Fruit fly (Drosophila melanogaster) whole organism, embryonic: ENCODE measurements around the gene CG1354.

ENCODE experiments used
- B-H1 ChIP-seq: fragments of 200-800 bp; sonication (Bioruptor generic); IDR thresholded peaks from 3 replicates; pipeline ENCODE4 v1.3.6; 2022; ENCODE audit warnings: missing biosample characterization, missing genetic modification characterization
- B-H2 ChIP-seq: fragments of 200-800 bp; sonication (Bioruptor generic); optimal IDR thresholded peaks from 2 replicates; lab custom pipeline; 2018; ENCODE audit warnings: missing biosample characterization, mild to moderate bottlenecking, missing genetic modification characterization
- Blimp-1 ChIP-seq: fragments of 200-800 bp; sonication (Bioruptor generic); optimal IDR thresholded peaks from 3 replicates; lab custom pipeline; 2018; ENCODE audit warnings: missing biosample characterization, missing genetic modification characterization, mild to moderate bottlenecking, moderate library complexity, missing genetic modification reagents
- CG10209 ChIP-seq: fragments of 200-800 bp; sonication (Bioruptor generic); optimal IDR thresholded peaks from 3 replicates; lab custom pipeline; 2017; ENCODE audit warnings: missing biosample characterization, mild to moderate bottlenecking, missing genetic modification characterization, missing genetic modification reagents
- CG10267 ChIP-seq: fragments of 200-800 bp; sonication (Bioruptor generic); optimal IDR thresholded peaks from 2 replicates; lab custom pipeline; 2018; ENCODE audit warnings: missing biosample characterization, mild to moderate bottlenecking, missing genetic modification characterization, moderate library complexity
- CG11696 ChIP-seq: fragments of 200-800 bp; sonication (Bioruptor generic); IDR thresholded peaks from 2 replicates; pipeline ENCODE4 v1.3.6; 2022; ENCODE audit warnings: missing biosample characterization, missing genetic modification characterization
- CG12071 ChIP-seq: fragments of 200-800 bp; sonication (Bioruptor generic); optimal IDR thresholded peaks from 3 replicates; lab custom pipeline; 2018; ENCODE audit warnings: missing biosample characterization, mild to moderate bottlenecking, missing genetic modification characterization
- CG1233 ChIP-seq: fragments of 200-800 bp; sonication (Bioruptor generic); optimal IDR thresholded peaks from 4 replicates; lab custom pipeline; 2018; ENCODE audit warnings: missing biosample characterization, mild to moderate bottlenecking, missing genetic modification characterization
- CG14965 ChIP-seq: fragments of 200-800 bp; sonication (Bioruptor generic); optimal IDR thresholded peaks from 2 replicates; lab custom pipeline; 2016; ENCODE audit warnings: missing biosample characterization, missing genetic modification characterization, borderline replicate concordance
- CG16863 ChIP-seq: fragments of 200-800 bp; sonication (Bioruptor generic); optimal IDR thresholded peaks from 3 replicates; lab custom pipeline; 2016; ENCODE audit warnings: missing biosample characterization, missing genetic modification characterization
- CG17328 ChIP-seq: fragments of 200-800 bp; sonication (Bioruptor generic); IDR thresholded peaks from 2 replicates; pipeline ENCODE4 v1.3.6; 2022; ENCODE audit warnings: missing biosample characterization, missing genetic modification characterization
- CG18599 ChIP-seq: fragments of 200-800 bp; sonication (Bioruptor generic); optimal IDR thresholded peaks from 3 replicates; lab custom pipeline; 2017; ENCODE audit warnings: missing biosample characterization, missing genetic modification characterization, mild to moderate bottlenecking, moderate library complexity, missing genetic modification reagents
- CG31224 ChIP-seq: fragments of 200-800 bp; sonication (Bioruptor generic); IDR thresholded peaks from 2 replicates; pipeline ENCODE4 v1.3.6; 2022; ENCODE audit warnings: missing biosample characterization, missing genetic modification characterization
- CG31388 ChIP-seq: fragments of 200-800 bp; sonication (Bioruptor generic); optimal IDR thresholded peaks from 2 replicates; lab custom pipeline; 2016; ENCODE audit warnings: missing biosample characterization, missing genetic modification characterization
- CG6765 ChIP-seq: fragments of 200-800 bp; sonication (Bioruptor generic); optimal IDR thresholded peaks from 3 replicates; lab custom pipeline; 2017; ENCODE audit warnings: missing biosample characterization, mild to moderate bottlenecking, missing genetic modification characterization
- CG7556 ChIP-seq: fragments of 200-800 bp; sonication (Bioruptor generic); optimal IDR thresholded peaks from 2 replicates; lab custom pipeline; 2017; ENCODE audit warnings: missing biosample characterization, mild to moderate bottlenecking, missing genetic modification characterization
- CG7745 ChIP-seq: fragments of 200-800 bp; sonication (Bioruptor generic); optimal IDR thresholded peaks from 2 replicates; lab custom pipeline; 2018; ENCODE audit warnings: missing biosample characterization, mild to moderate bottlenecking, missing genetic modification characterization, moderate library complexity
- CG8290 ChIP-seq, 3 experiments: fragments of 200-800 bp; sonication (Bioruptor generic); optimal IDR thresholded peaks; 2 replicates each; lab custom pipeline; 2016 to 2019; ENCODE audit warnings: missing biosample characterization in 3 of 3, missing genetic modification characterization in 3 of 3, mild to moderate bottlenecking in 2 of 3, moderate library complexity in 1 of 3
- CTCF ChIP-seq: fragments of 200-800 bp; sonication (Bioruptor generic); optimal IDR thresholded peaks from 2 replicates; lab custom pipeline; 2017; ENCODE audit warnings: missing biosample characterization, mild to moderate bottlenecking, missing genetic modification characterization, moderate library complexity
- Dref ChIP-seq: fragments of 200-800 bp; sonication (Bioruptor generic); IDR thresholded peaks from 2 replicates; pipeline ENCODE4 v1.3.6; 2022; ENCODE audit warnings: missing biosample characterization, missing genetic modification characterization
- Drgx ChIP-seq: fragments of 200-800 bp; sonication (Bioruptor generic); IDR thresholded peaks from 2 replicates; pipeline ENCODE4 v1.3.6; 2022; ENCODE audit warnings: missing biosample characterization, missing genetic modification characterization
- Eip74EF ChIP-seq, 2 experiments: fragments of 200-800 bp in 1 of 2; fragments of >200 bp in 1 of 2; sonication (Bioruptor generic) in 1 of 2; optimal IDR thresholded peaks; 2 replicates each; lab custom pipeline; 2017 to 2019; ENCODE audit warnings: missing biosample characterization in 2 of 2, missing genetic modification characterization in 2 of 2, mild to moderate bottlenecking in 1 of 2, moderate library complexity in 1 of 2
- Fer3 ChIP-seq: fragments of 200-800 bp; sonication (Bioruptor generic); optimal IDR thresholded peaks from 2 replicates; lab custom pipeline; 2018; ENCODE audit warnings: missing biosample characterization, mild to moderate bottlenecking, missing genetic modification characterization, moderate library complexity
- H15 ChIP-seq: fragments of 200-800 bp; sonication (Bioruptor generic); IDR thresholded peaks from 3 replicates; pipeline ENCODE4 v1.3.6; 2022; ENCODE audit warnings: missing biosample characterization, missing genetic modification characterization
- Hey ChIP-seq: fragments of 200-800 bp; sonication (Bioruptor generic); optimal IDR thresholded peaks from 3 replicates; lab custom pipeline; 2018; ENCODE audit warnings: missing biosample characterization, mild to moderate bottlenecking, missing genetic modification characterization
- Hsf ChIP-seq: fragments of 200-800 bp; sonication (Bioruptor generic); optimal IDR thresholded peaks from 3 replicates; lab custom pipeline; 2016; ENCODE audit warnings: missing biosample characterization, missing genetic modification characterization
- Lhr ChIP-seq: fragments of 200-800 bp; sonication (Bioruptor generic); optimal IDR thresholded peaks from 3 replicates; lab custom pipeline; 2017; ENCODE audit warnings: mild to moderate bottlenecking, missing biosample characterization, missing genetic modification reagents, missing genetic modification characterization
- MTF-1 ChIP-seq: fragments of 200-800 bp; sonication (Bioruptor generic); optimal IDR thresholded peaks from 2 replicates; lab custom pipeline; 2018; ENCODE audit warnings: missing biosample characterization, mild to moderate bottlenecking, missing genetic modification characterization, borderline replicate concordance
- Med ChIP-seq: fragments of 200-800 bp; sonication (Bioruptor generic); peaks from one replicate; lab custom pipeline; 2016; ENCODE audit warnings: missing biosample characterization, missing genetic modification characterization, mild to moderate bottlenecking, inconsistent platforms, moderate library complexity
- Mrtf ChIP-seq: fragments of 200-800 bp; sonication (Bioruptor generic); IDR thresholded peaks from 3 replicates; pipeline ENCODE4 v1.3.6; 2022; ENCODE audit warnings: missing biosample characterization, missing genetic modification characterization
- Sox102F ChIP-seq: fragments of 200-800 bp; sonication (Bioruptor generic); optimal IDR thresholded peaks from 2 replicates; lab custom pipeline; 2018; ENCODE audit warnings: missing biosample characterization, mild to moderate bottlenecking, missing genetic modification characterization, moderate library complexity
- Stat92E ChIP-seq, 3 experiments: fragments of >200 bp in 2 of 3; fragments of 200-800 bp in 1 of 3; sonication (Bioruptor generic) in 1 of 3; optimal IDR thresholded peaks; 2 replicates each; lab custom pipeline; 2017 to 2019; ENCODE audit warnings: missing biosample characterization in 3 of 3, missing genetic modification characterization in 3 of 3, mild to moderate bottlenecking in 1 of 3, moderate library complexity in 1 of 3
- ara ChIP-seq: fragments of 200-800 bp; sonication (Bioruptor generic); IDR thresholded peaks from 2 replicates; pipeline ENCODE4 v1.3.6; 2022; ENCODE audit warnings: missing biosample characterization, missing genetic modification characterization
- ato ChIP-seq: fragments of 200-800 bp; sonication (Bioruptor generic); IDR thresholded peaks from 2 replicates; pipeline ENCODE4 v1.3.6; 2022; ENCODE audit warnings: missing biosample characterization, missing genetic modification characterization; ENCODE audit not compliant: partially characterized antibody
- fd102C ChIP-seq: fragments of 200-800 bp; sonication (Bioruptor generic); optimal IDR thresholded peaks from 2 replicates; lab custom pipeline; 2018; ENCODE audit warnings: missing biosample characterization, mild to moderate bottlenecking, missing genetic modification characterization, moderate library complexity
- fd3F ChIP-seq: fragments of 200-800 bp; sonication (Bioruptor generic); optimal IDR thresholded peaks from 2 replicates; lab custom pipeline; 2018; ENCODE audit warnings: missing biosample characterization, mild to moderate bottlenecking, missing genetic modification characterization, moderate library complexity
- fd64A ChIP-seq: fragments of 200-800 bp; sonication (Bioruptor generic); optimal IDR thresholded peaks from 3 replicates; lab custom pipeline; 2018; ENCODE audit warnings: missing biosample characterization, mild to moderate bottlenecking, missing genetic modification characterization
- fd96Cb ChIP-seq: fragments of 200-800 bp; sonication (Bioruptor generic); optimal IDR thresholded peaks from 2 replicates; lab custom pipeline; 2018; ENCODE audit warnings: missing biosample characterization, mild to moderate bottlenecking, missing genetic modification characterization, moderate library complexity
- kay ChIP-seq: fragments of 200-800 bp; sonication (Bioruptor generic); optimal IDR thresholded peaks from 2 replicates; lab custom pipeline; 2016; ENCODE audit warnings: missing biosample characterization, missing genetic modification characterization
- klu ChIP-seq: fragments of 200-800 bp; sonication (Bioruptor generic); IDR thresholded peaks from 2 replicates; pipeline ENCODE4 v1.3.6; 2022; ENCODE audit warnings: missing biosample characterization, missing genetic modification characterization
- lmd ChIP-seq: fragments of 200-800 bp; sonication (Bioruptor generic); IDR thresholded peaks from 2 replicates; pipeline ENCODE4 v1.3.6; 2022; ENCODE audit warnings: missing biosample characterization, missing genetic modification characterization
- maf-S ChIP-seq: fragments of 200-800 bp; sonication (Bioruptor generic); optimal IDR thresholded peaks from 2 replicates; lab custom pipeline; 2016; ENCODE audit warnings: missing biosample characterization, missing genetic modification characterization
- mam ChIP-seq: fragments of 200-800 bp; sonication (Bioruptor generic); optimal IDR thresholded peaks from 3 replicates; lab custom pipeline; 2016; ENCODE audit warnings: missing biosample characterization, missing genetic modification characterization
- pfk ChIP-seq: fragments of 200-800 bp; sonication (Bioruptor generic); optimal IDR thresholded peaks from 2 replicates; lab custom pipeline; 2018; ENCODE audit warnings: missing biosample characterization, mild to moderate bottlenecking, missing genetic modification characterization, moderate library complexity
- prd ChIP-seq, 3 experiments: fragments of >200 bp in 2 of 3; fragments of 200-800 bp in 1 of 3; sonication (Bioruptor generic) in 1 of 3; optimal IDR thresholded peaks in 2 of 3; IDR thresholded peaks in 1 of 3; 2 replicates in 2 of 3; 3 replicates in 1 of 3; pipeline versions ENCODE4 v1.3.6 to Lab custom; 2017 to 2022; ENCODE audit warnings: missing biosample characterization in 1 of 3, missing genetic modification characterization in 1 of 3
- psq ChIP-seq: fragments of 200-800 bp; sonication (Bioruptor generic); optimal IDR thresholded peaks from 2 replicates; lab custom pipeline; 2017; ENCODE audit warnings: missing biosample characterization, missing genetic modification characterization
- rib ChIP-seq: fragments of 200-800 bp; sonication (Bioruptor generic); IDR thresholded peaks from 2 replicates; pipeline ENCODE4 v1.3.6; 2022; ENCODE audit warnings: missing biosample characterization, missing genetic modification characterization
- shn ChIP-seq: fragments of 200-800 bp; sonication (Bioruptor generic); optimal IDR thresholded peaks from 3 replicates; lab custom pipeline; 2016; ENCODE audit warnings: missing biosample characterization, missing genetic modification characterization
- z ChIP-seq: fragments of 200-800 bp; sonication (Bioruptor generic); IDR thresholded peaks from 3 replicates; pipeline ENCODE4 v1.3.6; 2022; ENCODE audit warnings: missing biosample characterization, missing genetic modification characterization

The CG1354 gene

DNA sequence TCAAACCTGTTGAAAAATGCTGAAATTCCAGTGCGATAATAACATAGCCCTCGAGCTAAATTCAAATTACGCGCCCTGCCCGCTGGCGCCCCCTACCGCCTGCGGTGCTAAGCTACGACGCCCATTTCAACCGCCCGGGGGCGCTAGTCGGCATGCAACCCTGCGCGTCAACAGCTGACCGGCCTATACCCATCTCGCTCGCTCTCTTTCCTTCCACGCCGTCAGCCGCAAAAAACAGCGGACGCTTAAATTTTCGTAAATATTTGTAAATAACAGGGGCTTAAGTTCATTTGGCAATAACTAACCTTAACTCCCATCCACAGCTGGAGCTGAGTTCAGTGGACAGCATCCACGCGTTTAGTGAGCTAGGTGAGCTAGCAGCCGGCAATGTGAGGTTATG, at the start of gene CG1354 (continued):
- TF ChIP-seq Med (GFP tag; lab: Kevin White, UChicago), result peak; percentile 95
- no peak for TF ChIP-seq CG7745 (tag; lab: Kevin White, UChicago)
- TF ChIP-seq CG7556, result peak; percentile 18
- TF ChIP-seq fd3F (GFP tag; lab: Kevin White, UChicago), result no peak
- TF ChIP-seq CG31388 (GFP tag; lab: Kevin White, UChicago), result no peak
- peak; percentile 46 for TF ChIP-seq Sox102F (GFP tag; lab: Kevin White, UChicago)
- no peak for TF ChIP-seq prd (optimal IDR thresholded peaks at IDR 0.05; lab: Kevin White, UChicago)
- peak; percentile 81; the same call in 2 of the 3 replicates for TF ChIP-seq prd (GFP tag; IDR thresholded peaks at IDR 0.05; lab: Robert Waterston, UW)
- TF ChIP-seq Fer3 (tag; lab: Kevin White, UChicago), result no peak
- TF ChIP-seq CG16863 (GFP tag; lab: Kevin White, UChicago), result peak; percentile 59
- peak; percentile 46 for TF ChIP-seq CG18599
- TF ChIP-seq CG12071 (GFP tag; lab: Kevin White, UChicago), result no peak
- no peak for TF ChIP-seq psq
- TF ChIP-seq fd102C, result peak; percentile 60
- TF ChIP-seq z, result no peak
- no peak for TF ChIP-seq Drgx
- TF ChIP-seq CG1233 (GFP tag; lab: Kevin White, UChicago), result peak; percentile 40
- peak; percentile 58 for TF ChIP-seq Dref (GFP tag; lab: Robert Waterston, UW)
- TF ChIP-seq Hsf (GFP tag; lab: Kevin White, UChicago), result peak; percentile 79
- TF ChIP-seq Blimp-1 (GFP tag; lab: Kevin White, UChicago), result no peak
- no peak for TF ChIP-seq fd64A (GFP tag; lab: Kevin White, UChicago)
- TF ChIP-seq MTF-1 (GFP tag; lab: Kevin White, UChicago), result peak; percentile 20
- no peak for TF ChIP-seq Eip74EF (GFP tag; optimal IDR thresholded peaks at IDR 0.05; lab: Kevin White, UChicago)
- no peak for TF ChIP-seq CG14965 (GFP tag; lab: Kevin White, UChicago)
- TF ChIP-seq CG11696, result no peak
- TF ChIP-seq kay, result no peak
- peak; percentile 100 for TF ChIP-seq CTCF
- TF ChIP-seq fd96Cb (tag; lab: Kevin White, UChicago), result no peak
- TF ChIP-seq ara, result peak; percentile 58; the same call in 1 of the 2 replicates
- TF ChIP-seq Hey (tag; lab: Kevin White, UChicago), result no peak
- peak; percentile 25; the same call in 1 of the 3 replicates for TF ChIP-seq B-H1 (GFP tag; lab: Robert Waterston, UW)
- peak; percentile 75 for TF ChIP-seq CG17328 (GFP tag; lab: Robert Waterston, UW)
- peak in 1 of 3 experiments; percentile 21 for TF ChIP-seq Stat92E (GFP tag; optimal IDR thresholded peaks at IDR 0.05; lab: Kevin White, UChicago)
- TF ChIP-seq shn, result peak; percentile 32
- TF ChIP-seq Lhr (GFP tag; lab: Kevin White, UChicago), result peak; percentile 87
- peak; percentile 68; the same call in 2 of the 3 replicates for TF ChIP-seq H15 (GFP tag; lab: Robert Waterston, UW)
- peak; percentile 79 for TF ChIP-seq lmd (GFP tag; lab: Robert Waterston, UW)
- peak; percentile 69 for TF ChIP-seq CG10267 (tag; lab: Kevin White, UChicago)
- TF ChIP-seq B-H2 (GFP tag; lab: Kevin White, UChicago), result peak; percentile 49
- peak; percentile 74 for TF ChIP-seq mam (GFP tag; lab: Kevin White, UChicago)
- TF ChIP-seq ato (GFP tag; lab: Robert Waterston, UW), result peak; percentile 70
- TF ChIP-seq CG8290 (GFP tag; optimal IDR thresholded peaks at IDR 0.05; lab: Kevin White, UChicago), result peak; percentile 40
- peak; percentile 3 to 88 for TF ChIP-seq CG8290 (tag; optimal IDR thresholded peaks at IDR 0.05; lab: Kevin White, UChicago)
- TF ChIP-seq Mrtf (GFP tag; lab: Robert Waterston, UW), result peak; percentile 73; the same call in 2 of the 3 replicates
- 0 out of 2 replicates have a peak, but pooled peaks have one; percentile 32 for TF ChIP-seq rib
- peak; percentile 35 for TF ChIP-seq CG6765 (GFP tag; lab: Kevin White, UChicago)
- TF ChIP-seq CG31224 (GFP tag; lab: Robert Waterston, UW), result peak; percentile 31; the same call in 1 of the 2 replicates
- peak; percentile 70 for TF ChIP-seq CG10209 (GFP tag; lab: Kevin White, UChicago)
- TF ChIP-seq klu, result no peak
- peak; percentile 62 for TF ChIP-seq maf-S (GFP tag; lab: Kevin White, UChicago)
- peak; percentile 13 for TF ChIP-seq pfk (GFP tag; lab: Kevin White, UChicago)
